Fruit fly (Drosophila melanogaster): ENCODE data around the gene COX5A.

COX5A gene

DNA sequence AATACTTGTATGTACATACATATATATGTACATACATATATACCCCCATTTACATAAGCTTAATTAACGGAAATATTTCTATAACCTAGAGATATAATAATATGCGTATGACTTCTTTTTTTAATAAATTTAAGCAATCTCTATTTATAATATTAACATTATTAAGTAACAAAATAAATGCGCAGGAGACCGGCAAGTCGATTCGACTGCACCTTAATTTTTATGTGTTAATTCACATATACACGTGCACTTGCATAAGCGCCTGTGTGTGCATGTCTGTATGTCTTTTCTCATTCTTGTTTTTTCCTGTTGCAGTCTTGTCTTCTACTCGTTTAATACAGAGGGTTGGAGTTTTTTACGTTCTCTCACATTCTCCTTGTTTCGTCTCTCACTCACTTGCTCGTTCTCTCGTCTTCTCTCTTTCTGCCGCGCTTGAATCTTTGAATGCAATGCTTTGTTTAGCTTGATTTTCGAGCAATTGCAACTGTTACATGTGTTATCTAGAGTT lies 38.9 kb upstream of the COX5A start (continued):
- no peak for TF ChIP-seq crol (GFP tag; IDR thresholded peaks at IDR 0.05)
- peak; percentile 51 for TF ChIP-seq corto (GFP tag; optimal IDR thresholded peaks at IDR 0.05)
- TF ChIP-seq CG7271 (tag; optimal IDR thresholded peaks at IDR 0.05): peak; percentile 94
- no peak for TF ChIP-seq CG1832 (GFP tag; optimal IDR thresholded peaks at IDR 0.05)
- TF ChIP-seq CG14014 (GFP tag; IDR thresholded peaks at IDR 0.05): peak; percentile 36; the same call in 1 of the 2 replicates
- TF ChIP-seq zfh2 (GFP tag; optimal IDR thresholded peaks at IDR 0.05): no peak
- TF ChIP-seq luna (GFP tag; optimal IDR thresholded peaks at IDR 0.05): no peak
- peak; percentile 38 for TF ChIP-seq CG3281 (GFP tag; optimal IDR thresholded peaks at IDR 0.05)
- TF ChIP-seq seq (GFP tag; IDR thresholded peaks at IDR 0.05): peak; percentile 33; the same call in 1 of the 2 replicates
- peak; percentile 98 for TF ChIP-seq gem (tag; optimal IDR thresholded peaks at IDR 0.05)
- TF ChIP-seq CG12071 (GFP tag; optimal IDR thresholded peaks at IDR 0.05): no peak
- TF ChIP-seq Neu2 (GFP tag; optimal IDR thresholded peaks at IDR 0.05; ENCODE audit: borderline replicate concordance): no peak
- TF ChIP-seq CG12104 (GFP tag; optimal IDR thresholded peaks at IDR 0.05): peak; percentile 84
- TF ChIP-seq CG8944 (GFP tag; optimal IDR thresholded peaks at IDR 0.05): peak; percentile 47
- TF ChIP-seq Hr78 (GFP tag; optimal IDR thresholded peaks at IDR 0.05): peak in 1 of 2 experiments; percentile 92
- TF ChIP-seq CG32772 (GFP tag; IDR thresholded peaks at IDR 0.05): peak; percentile 87
- peak; percentile 97 for TF ChIP-seq CG12391 (tag; optimal IDR thresholded peaks at IDR 0.05)
- TF ChIP-seq cad (GFP tag; optimal IDR thresholded peaks at IDR 0.05): no peak
- no peak for TF ChIP-seq HLH4C (GFP tag; IDR thresholded peaks at IDR 0.05; ENCODE audit: partially characterized antibody)
- TF ChIP-seq Dfd (GFP tag; optimal IDR thresholded peaks at IDR 0.05): no peak
- 0 out of 2 replicates have a peak, but pooled peaks have one; percentile 18 for TF ChIP-seq aop (GFP tag; IDR thresholded peaks at IDR 0.05)
- peak; percentile 3 for TF ChIP-seq CrebB (tag; optimal IDR thresholded peaks at IDR 0.05)
- peak; percentile 22; the same call in 1 of the 2 replicates for TF ChIP-seq CG31224 (GFP tag; IDR thresholded peaks at IDR 0.05)
- TF ChIP-seq Meics (GFP tag; optimal IDR thresholded peaks at IDR 0.05): peak; percentile 66
- TF ChIP-seq bowl (GFP tag; IDR thresholded peaks at IDR 0.05): peak; percentile 48; the same call in 1 of the 2 replicates
- TF ChIP-seq toy (GFP tag; IDR thresholded peaks at IDR 0.05): no peak
- TF ChIP-seq pum (GFP tag; optimal IDR thresholded peaks at IDR 0.05): peak; percentile 66
- peak; percentile 91 for TF ChIP-seq otp (GFP tag; IDR thresholded peaks at IDR 0.05)
- TF ChIP-seq CG10267 (tag; optimal IDR thresholded peaks at IDR 0.05): peak; percentile 96
- peak; percentile 50 for TF ChIP-seq Oaz (GFP tag; IDR thresholded peaks at IDR 0.05)
- peak; percentile 77 for TF ChIP-seq CG6813 (GFP tag; optimal IDR thresholded peaks at IDR 0.05)
- TF ChIP-seq dpn (GFP tag; optimal IDR thresholded peaks at IDR 0.05): peak; percentile 4 to 86
- TF ChIP-seq sisA (GFP tag; IDR thresholded peaks at IDR 0.05): peak; percentile 89
- TF ChIP-seq PHDP (tag; optimal IDR thresholded peaks at IDR 0.05): peak; percentile 91
- TF ChIP-seq ATbp (GFP tag; optimal IDR thresholded peaks at IDR 0.05): peak; percentile 93
- peak; percentile 58 for TF ChIP-seq caup (GFP tag; optimal IDR thresholded peaks at IDR 0.05; ENCODE audit: severe bottlenecking)
- peak; percentile 63 for TF ChIP-seq Mad (GFP tag; optimal IDR thresholded peaks at IDR 0.05)
- no peak for TF ChIP-seq CG6175 (GFP tag; IDR thresholded peaks at IDR 0.05)
- TF ChIP-seq CG33213 (GFP tag; optimal IDR thresholded peaks at IDR 0.05): no peak
- TF ChIP-seq psq (GFP tag; optimal IDR thresholded peaks at IDR 0.05): peak; percentile 84
- TF ChIP-seq Xrp1 (GFP tag; IDR thresholded peaks at IDR 0.05): peak; percentile 98
- peak; percentile 88 for TF ChIP-seq ttk (GFP tag; IDR thresholded peaks at IDR 0.05)
- TF ChIP-seq B-H2 (GFP tag; optimal IDR thresholded peaks at IDR 0.05): no peak
- TF ChIP-seq CG17802 (tag; optimal IDR thresholded peaks at IDR 0.05): peak; percentile 87
- TF ChIP-seq ken (GFP tag; IDR thresholded peaks at IDR 0.05): peak; percentile 84
- TF ChIP-seq Deaf1 (tag; optimal IDR thresholded peaks at IDR 0.05): peak; percentile 70
- TF ChIP-seq Chrac-16 (GFP tag; optimal IDR thresholded peaks at IDR 0.05): peak; percentile 90
- TF ChIP-seq h (optimal IDR thresholded peaks at IDR 0.05): no peak
- peak; percentile 84 for TF ChIP-seq tap (tag; optimal IDR thresholded peaks at IDR 0.05)
- peak; percentile 80 for TF ChIP-seq ssp (GFP tag; IDR thresholded peaks at IDR 0.05)
- no peak for TF ChIP-seq CG8478 (optimal IDR thresholded peaks at IDR 0.05)

Measured in whole organism, embryonic.